Worm (Caenorhabditis elegans) whole organism, early embryonic: ENCODE data around the gene srxa-7.

Source experiments
- B0310.2 ChIP-seq: sonication (generic microtip); optimal IDR thresholded peaks from 2 replicates; lab custom pipeline; 2016; ENCODE audit warnings: mild to moderate bottlenecking, missing genetic modification characterization, missing compliant biosample characterization
- F13C5.2 ChIP-seq: sonication (generic microtip); optimal IDR thresholded peaks from 2 replicates; lab custom pipeline; 2017; ENCODE audit warnings: mild to moderate bottlenecking, missing genetic modification characterization, inconsistent platforms, missing compliant biosample characterization
- aly-1 ChIP-seq: sonication (generic microtip); optimal IDR thresholded peaks from 2 replicates; lab custom pipeline; 2016; ENCODE audit warnings: missing genetic modification characterization, missing compliant biosample characterization
- ama-1 ChIP-seq: fragments of 150-350 bp; optimal IDR thresholded peaks from 2 replicates; lab custom pipeline; 2014
- ceh-13 ChIP-seq: fragments of 200-800 bp; sonication (Bioruptor generic); optimal IDR thresholded peaks from 2 replicates; lab custom pipeline; 2018; ENCODE audit warnings: mild to moderate bottlenecking, missing genetic modification characterization, missing compliant biosample characterization
- ceh-36 ChIP-seq: sonication (generic microtip); optimal IDR thresholded peaks from 2 replicates; lab custom pipeline; 2016; ENCODE audit warnings: missing genetic modification characterization, inconsistent platforms, missing compliant biosample characterization
- ets-7 ChIP-seq: sonication (generic microtip); optimal IDR thresholded peaks from 2 replicates; lab custom pipeline; 2016; ENCODE audit warnings: missing genotype, missing genetic modification characterization, missing compliant biosample characterization
- flt-1 ChIP-seq: fragments of 200-800 bp; sonication (Bioruptor generic); IDR thresholded peaks from 2 replicates; pipeline ENCODE4 v1.3.6; 2022; ENCODE audit warnings: missing genetic modification characterization, missing compliant biosample characterization
- hmbx-1 ChIP-seq: sonication (generic microtip); optimal IDR thresholded peaks from 2 replicates; lab custom pipeline; 2016; ENCODE audit warnings: mild to moderate bottlenecking, missing genetic modification characterization, missing compliant biosample characterization
- hmg-4 ChIP-seq: fragments of 200-800 bp; sonication (Bioruptor generic); optimal IDR thresholded peaks from 2 replicates; lab custom pipeline; 2018; ENCODE audit warnings: mild to moderate bottlenecking, missing genetic modification characterization, missing compliant biosample characterization
- hnd-1 ChIP-seq: sonication (generic microtip); optimal IDR thresholded peaks from 2 replicates; lab custom pipeline; 2016; ENCODE audit warnings: missing genetic modification characterization, missing compliant biosample characterization
- pes-1 ChIP-seq: fragments of 200-800 bp; sonication (Bioruptor generic); IDR thresholded peaks from 2 replicates; pipeline ENCODE4 v1.3.6; 2022; ENCODE audit warnings: missing genetic modification reagents, missing genetic modification characterization, missing compliant biosample characterization
- scrt-1 ChIP-seq: fragments of 200-800 bp; sonication (Bioruptor generic); IDR thresholded peaks from 2 replicates; pipeline ENCODE4 v1.3.6; 2022; ENCODE audit warnings: missing genetic modification characterization, missing compliant biosample characterization
- sea-1 ChIP-seq: fragments of 200-800 bp; sonication (Bioruptor generic); conservative IDR thresholded peaks from 2 replicates; pipeline ENCODE4 v1.3.6; 2022; ENCODE audit warnings: missing genetic modification characterization, missing compliant biosample characterization
- tbx-11 ChIP-seq: fragments of 200-800 bp; sonication (Bioruptor generic); IDR thresholded peaks from 2 replicates; pipeline ENCODE4 v1.3.6; 2022; ENCODE audit warnings: missing genetic modification characterization, missing compliant biosample characterization
- tbx-37 ChIP-seq: fragments of 200-800 bp; sonication (Bioruptor generic); conservative IDR thresholded peaks from 2 replicates; pipeline ENCODE4 v1.3.6; 2022; ENCODE audit warnings: missing genetic modification reagents, missing genetic modification characterization, missing compliant biosample characterization
- tra-4 ChIP-seq: sonication (generic microtip); optimal IDR thresholded peaks from 2 replicates; lab custom pipeline; 2017; ENCODE audit warnings: missing genetic modification characterization, missing compliant biosample characterization

The srxa-7 gene

ce11 chrV:16307253-16307652 lies at the start of gene srxa-7:
Gene srxa-7, plus strand, starts transcription at chrV:16307553.
- no peak for TF ChIP-seq ceh-36 (tag; lab: Kevin White, UChicago)
- no peak for TF ChIP-seq hmg-4 (GFP tag; lab: Kevin White, UChicago)
- no peak for TF ChIP-seq flt-1 (GFP tag; lab: Robert Waterston, UW)
- no peak for TF ChIP-seq pes-1 (GFP tag; lab: Robert Waterston, UW)
- no peak for TF ChIP-seq sea-1 (GFP tag; lab: Robert Waterston, UW)
- TF ChIP-seq hmbx-1: no peak

- TF ChIP-seq tbx-37 (GFP tag; lab: Robert Waterston, UW) (no peak), tbx-11 (GFP tag; lab: Robert Waterston, UW) (no peak), flt-1 (GFP tag; lab: Robert Waterston, UW) (no peak), hnd-1 (tag; lab: Kevin White, UChicago) (no peak), F13C5.2 (tag; lab: Kevin White, UChicago) (no peak), aly-1 (tag; lab: Kevin White, UChicago) (no peak), ets-7 (tag; lab: Kevin White, UChicago) (no peak), tra-4 (no peak), ama-1 (lab: Kevin White, UChicago) (no peak), scrt-1 (GFP tag; lab: Robert Waterston, UW) (no peak), ceh-13 (GFP tag; lab: Kevin White, UChicago) (no peak), sea-1 (GFP tag; lab: Robert Waterston, UW) (no peak), hmbx-1 (no peak), pes-1 (GFP tag; lab: Robert Waterston, UW) (no peak), ceh-36 (tag; lab: Kevin White, UChicago) (no peak)
These were observed 49.2 kb upstream of the srxa-7 start, which contains the start of gene nhr-218 for ce11 chrV:16258142-16258541. Gene nhr-218, plus strand, starts transcription at chrV:16258442.

DNA sequence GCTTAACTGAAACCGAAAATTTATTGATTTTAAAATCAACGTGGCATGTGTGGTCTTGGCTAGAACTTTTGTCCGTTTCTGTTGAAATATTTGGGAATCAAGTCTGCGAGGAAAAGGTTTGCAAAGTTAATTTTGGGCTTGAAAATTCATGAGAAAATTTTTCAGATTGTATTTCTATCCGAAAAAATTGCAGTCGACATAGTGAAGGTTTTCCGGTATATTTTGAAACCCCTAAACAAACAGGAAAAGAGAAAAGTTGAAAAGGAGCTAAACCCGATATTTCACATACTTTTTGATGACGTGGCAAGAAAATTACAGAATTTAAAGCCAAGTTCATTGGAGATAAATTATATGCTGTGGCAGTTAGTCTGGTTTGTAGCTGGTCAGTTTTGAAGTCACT lies 47.7 kb upstream of the srxa-7 start, which contains the start of gene nhr-127:
Gene nhr-127, plus strand, starts transcription at position 301 of the 400 bp plus-strand sequence.
- TF ChIP-seq tbx-37 (GFP tag; lab: Robert Waterston, UW) (no peak), hnd-1 (tag; lab: Kevin White, UChicago) (no peak)

- TF ChIP-seq ceh-36 (tag; lab: Kevin White, UChicago) (no peak), hmg-4 (GFP tag; lab: Kevin White, UChicago) (no peak), tbx-11 (GFP tag; lab: Robert Waterston, UW) (no peak), tbx-37 (GFP tag; lab: Robert Waterston, UW) (no peak), B0310.2 (tag; lab: Kevin White, UChicago) (no peak)
These were observed 40.8 kb upstream of the srxa-7 start, which contains the start of gene T13F3.4 for ce11 chrV:16266514-16266913. Gene T13F3.4, minus strand, starts transcription at chrV:16266614.

- no peak for TF ChIP-seq tbx-11 (GFP tag; lab: Robert Waterston, UW)
- TF ChIP-seq F13C5.2 (tag; lab: Kevin White, UChicago): no peak
- no peak for TF ChIP-seq pes-1 (GFP tag; lab: Robert Waterston, UW)
- TF ChIP-seq ets-7 (tag; lab: Kevin White, UChicago): no peak
- no peak for TF ChIP-seq hmbx-1
- TF ChIP-seq flt-1 (GFP tag; lab: Robert Waterston, UW): no peak
- TF ChIP-seq ceh-36 (tag; lab: Kevin White, UChicago): no peak
- TF ChIP-seq hnd-1 (tag; lab: Kevin White, UChicago): no peak
- no peak for TF ChIP-seq sea-1 (GFP tag; lab: Robert Waterston, UW)
- TF ChIP-seq aly-1 (tag; lab: Kevin White, UChicago): no peak
- no peak for TF ChIP-seq scrt-1 (GFP tag; lab: Robert Waterston, UW)
- TF ChIP-seq hmg-4 (GFP tag; lab: Kevin White, UChicago): no peak
- no peak for TF ChIP-seq B0310.2 (tag; lab: Kevin White, UChicago)
- no peak for TF ChIP-seq ceh-13 (GFP tag; lab: Kevin White, UChicago)
- TF ChIP-seq ama-1 (lab: Kevin White, UChicago): no peak
- no peak for TF ChIP-seq tbx-37 (GFP tag; lab: Robert Waterston, UW)
- TF ChIP-seq tra-4: no peak
These were observed 37.8 kb upstream of the srxa-7 start, which contains the start of the genes fbxa-2 and T13F3.8 for ce11 chrV:16269556-16269955. Gene fbxa-2, minus strand, starts transcription at chrV:16269656. Gene T13F3.8, plus strand, starts transcription at chrV:16269800.

- TF ChIP-seq ceh-13 (GFP tag; lab: Kevin White, UChicago) (no peak), hmbx-1 (no peak), ets-7 (tag; lab: Kevin White, UChicago) (no peak), pes-1 (GFP tag; lab: Robert Waterston, UW) (no peak)
These were observed 36.2 kb upstream of the srxa-7 start, which contains the start of gene T13F3.6 for ce11 chrV:16271121-16271520. Gene T13F3.6, minus strand, starts transcription at chrV:16271221.

ce11 chrV:16275347-16275746 lies 32.0 kb upstream of the srxa-7 start, which contains the start of gene pacl-1:
Gene pacl-1, minus strand, starts transcription at chrV:16275447.
- no peak for TF ChIP-seq F13C5.2 (tag; lab: Kevin White, UChicago)
- TF ChIP-seq scrt-1 (GFP tag; lab: Robert Waterston, UW): no peak
- no peak for TF ChIP-seq aly-1 (tag; lab: Kevin White, UChicago)
- no peak for TF ChIP-seq tra-4
- no peak for TF ChIP-seq hmg-4 (GFP tag; lab: Kevin White, UChicago)
- TF ChIP-seq ets-7 (tag; lab: Kevin White, UChicago): no peak
- no peak for TF ChIP-seq sea-1 (GFP tag; lab: Robert Waterston, UW)
- TF ChIP-seq hnd-1 (tag; lab: Kevin White, UChicago): no peak
- TF ChIP-seq ama-1 (lab: Kevin White, UChicago): no peak
- TF ChIP-seq tbx-11 (GFP tag; lab: Robert Waterston, UW): no peak

ce11 chrV:16277918-16278317 lies 29.4 kb upstream of the srxa-7 start, which contains the start of gene cyp-37B1:
Gene cyp-37B1, plus strand, starts transcription at chrV:16278116.
- TF ChIP-seq hmg-4 (GFP tag; lab: Kevin White, UChicago) (no peak), flt-1 (GFP tag; lab: Robert Waterston, UW) (no peak), scrt-1 (GFP tag; lab: Robert Waterston, UW) (no peak)
